Worm (Caenorhabditis elegans): ENCODE measurements around the gene H04D03.6.

ce11 chrIII:10474945-10475344 lies 36.3 kb upstream of the H04D03.6 start, which contains the start of gene D2045.9:
- TF ChIP-seq mep-1 (tag; optimal IDR thresholded peaks at IDR 0.05), result no peak
- no peak for TF ChIP-seq nhr-28 (tag; optimal IDR thresholded peaks at IDR 0.05)
- no peak for TF ChIP-seq unc-62 (GFP tag; optimal IDR thresholded peaks at IDR 0.05)
- no peak for TF ChIP-seq ceh-82 (tag; optimal IDR thresholded peaks at IDR 0.05)
- TF ChIP-seq fkh-4 (tag; optimal IDR thresholded peaks at IDR 0.05; ENCODE audit: borderline replicate concordance), result no peak
- no peak for TF ChIP-seq dpl-1 (GFP tag; optimal IDR thresholded peaks at IDR 0.05)
- TF ChIP-seq skn-1 (tag; optimal IDR thresholded peaks at IDR 0.05), result no peak
- no peak for TF ChIP-seq elt-3 (tag; optimal IDR thresholded peaks at IDR 0.05)
- TF ChIP-seq pag-3 (tag; optimal IDR thresholded peaks at IDR 0.05; ENCODE audit: borderline replicate concordance, insufficient read depth), result no peak
- no peak for TF ChIP-seq dsc-1 (tag; optimal IDR thresholded peaks at IDR 0.05)
- TF ChIP-seq lin-15B (tag; optimal IDR thresholded peaks at IDR 0.05), result no peak

Measured in whole organism, L1 larva.